Fruit fly (Drosophila melanogaster): ENCODE data around the gene Hf.

- TF ChIP-seq CG8478 (optimal IDR thresholded peaks at IDR 0.05) (no peak), CTCF (optimal IDR thresholded peaks at IDR 0.05) (no peak)
Measured at dm6 chr2L:19951543-19952163, 15.8 kb downstream of the Hf start.

All from S2 (cell line).